Fruit fly (Drosophila melanogaster): ENCODE measurements around the gene ovm.

The ovm gene

dm6 chr2L:170383-170782, 29.6 kb upstream of the ovm start:
- TF ChIP-seq Snoo (tag; optimal IDR thresholded peaks at IDR 0.05) (no peak), CG15710 (tag; optimal IDR thresholded peaks at IDR 0.05) (no peak), CG12605 (GFP tag; IDR thresholded peaks at IDR 0.05) (no peak), CG10348 (GFP tag; IDR thresholded peaks at IDR 0.05) (no peak), CG34367 (tag; optimal IDR thresholded peaks at IDR 0.05) (no peak), D1 (tag; optimal IDR thresholded peaks at IDR 0.05) (no peak), rn (GFP tag; IDR thresholded peaks at IDR 0.05) (no peak)

dm6 chr2L:168270-168901, 27.6 kb upstream of the ovm start:
- TF ChIP-seq rn (GFP tag; IDR thresholded peaks at IDR 0.05) (no peak), CG17806 (tag; optimal IDR thresholded peaks at IDR 0.05) (peak; percentile 28), CG9948 (tag; optimal IDR thresholded peaks at IDR 0.05) (no peak), D1 (tag; optimal IDR thresholded peaks at IDR 0.05) (no peak), Pif1A (GFP tag; optimal IDR thresholded peaks at IDR 0.05) (peak; percentile 40), CG10348 (GFP tag; IDR thresholded peaks at IDR 0.05) (no peak), CG8301 (tag; optimal IDR thresholded peaks at IDR 0.05) (peak; percentile 33), CG14655 (GFP tag; optimal IDR thresholded peaks at IDR 0.05) (peak; percentile 42), CG13204 (GFP tag; optimal IDR thresholded peaks at IDR 0.05) (peak; percentile 69), CG34367 (tag; optimal IDR thresholded peaks at IDR 0.05) (peak; percentile 5), CG15710 (tag; optimal IDR thresholded peaks at IDR 0.05) (peak; percentile 33), Ets98B (GFP tag; IDR thresholded peaks at IDR 0.05) (no peak), EcR (GFP tag; optimal IDR thresholded peaks at IDR 0.05) (peak; percentile 61), gl (tag; optimal IDR thresholded peaks at IDR 0.05) (peak; percentile 77), Snoo (tag; optimal IDR thresholded peaks at IDR 0.05) (no peak), CG12605 (GFP tag; IDR thresholded peaks at IDR 0.05) (peak; percentile 36; the same call in 1 of the 2 replicates), CG8159 (tag; optimal IDR thresholded peaks at IDR 0.05) (peak; percentile 6)

dm6 chr2L:166115-167069, 25.6 kb upstream of the ovm start:
- peak; percentile 97 for TF ChIP-seq CG8301 (tag; optimal IDR thresholded peaks at IDR 0.05)
- peak; percentile 97 for TF ChIP-seq CG13204 (GFP tag; optimal IDR thresholded peaks at IDR 0.05)
- no peak for TF ChIP-seq CG4496 (GFP tag; IDR thresholded peaks at IDR 0.05)
- peak; percentile 80 for TF ChIP-seq D1 (tag; optimal IDR thresholded peaks at IDR 0.05)
- TF ChIP-seq CG32121 (GFP tag; IDR thresholded peaks at IDR 0.05): no peak
- TF ChIP-seq CG9948 (tag; optimal IDR thresholded peaks at IDR 0.05): peak; percentile 90
- TF ChIP-seq CG15710 (tag; optimal IDR thresholded peaks at IDR 0.05): peak; percentile 92
- peak; percentile 82 for TF ChIP-seq EcR (GFP tag; optimal IDR thresholded peaks at IDR 0.05)
- TF ChIP-seq Pif1B (GFP tag; optimal IDR thresholded peaks at IDR 0.05): peak; percentile 97
- TF ChIP-seq CG12605 (GFP tag; IDR thresholded peaks at IDR 0.05): no peak
- TF ChIP-seq CG14655 (GFP tag; optimal IDR thresholded peaks at IDR 0.05): peak; percentile 98
- TF ChIP-seq CG10348 (GFP tag; IDR thresholded peaks at IDR 0.05): no peak
- TF ChIP-seq CG8159 (tag; optimal IDR thresholded peaks at IDR 0.05): peak; percentile 88
- TF ChIP-seq Ets98B (GFP tag; IDR thresholded peaks at IDR 0.05): no peak
- TF ChIP-seq fd96Ca (GFP tag; IDR thresholded peaks at IDR 0.05): no peak
- no peak for TF ChIP-seq rn (GFP tag; IDR thresholded peaks at IDR 0.05)
- TF ChIP-seq Snoo (tag; optimal IDR thresholded peaks at IDR 0.05): peak; percentile 72
- peak; percentile 90 for TF ChIP-seq CG17806 (tag; optimal IDR thresholded peaks at IDR 0.05)
- peak; percentile 99 for TF ChIP-seq gl (tag; optimal IDR thresholded peaks at IDR 0.05)
- TF ChIP-seq CG34367 (tag; optimal IDR thresholded peaks at IDR 0.05): peak; percentile 95
- peak; percentile 97 for TF ChIP-seq Pif1A (GFP tag; optimal IDR thresholded peaks at IDR 0.05)

- TF ChIP-seq CG10348 (GFP tag; IDR thresholded peaks at IDR 0.05) (no peak), CG17806 (tag; optimal IDR thresholded peaks at IDR 0.05) (no peak), CG8159 (tag; optimal IDR thresholded peaks at IDR 0.05) (peak; percentile 18), CG14655 (GFP tag; optimal IDR thresholded peaks at IDR 0.05) (peak; percentile 14), EcR (GFP tag; optimal IDR thresholded peaks at IDR 0.05) (peak; percentile 3), D1 (tag; optimal IDR thresholded peaks at IDR 0.05) (peak; percentile 2)
Measured at dm6 chr2L:165253-165890, 24.6 kb upstream of the ovm start.

dm6 chr2L:163229-163628, 22.4 kb upstream of the ovm start:
- TF ChIP-seq CG10348 (GFP tag; IDR thresholded peaks at IDR 0.05) (no peak), Snoo (tag; optimal IDR thresholded peaks at IDR 0.05) (no peak), Pif1B (GFP tag; optimal IDR thresholded peaks at IDR 0.05) (no peak), Ets98B (GFP tag; IDR thresholded peaks at IDR 0.05) (no peak), CG12605 (GFP tag; IDR thresholded peaks at IDR 0.05) (no peak), Pif1A (GFP tag; optimal IDR thresholded peaks at IDR 0.05) (no peak), CG34367 (tag; optimal IDR thresholded peaks at IDR 0.05) (no peak), CG15710 (tag; optimal IDR thresholded peaks at IDR 0.05) (no peak), CG8159 (tag; optimal IDR thresholded peaks at IDR 0.05) (no peak), rn (GFP tag; IDR thresholded peaks at IDR 0.05) (no peak), CG17806 (tag; optimal IDR thresholded peaks at IDR 0.05) (no peak), EcR (GFP tag; optimal IDR thresholded peaks at IDR 0.05) (no peak), CG14655 (GFP tag; optimal IDR thresholded peaks at IDR 0.05) (no peak), CG32121 (GFP tag; IDR thresholded peaks at IDR 0.05) (no peak), CG13204 (GFP tag; optimal IDR thresholded peaks at IDR 0.05) (no peak), CG8301 (tag; optimal IDR thresholded peaks at IDR 0.05) (no peak)
